Fruit fly (Drosophila melanogaster) whole organism, wandering third instar larva: ENCODE results near the gene Atx-1.

Source experiments
- Abd-B ChIP-seq: fragments of >200 bp; optimal IDR thresholded peaks from 2 replicates; lab custom pipeline; 2017; ENCODE audit warnings: missing biosample characterization, missing genetic modification characterization
- CG32264 ChIP-seq: fragments of 200-800 bp; sonication (Bioruptor generic); optimal IDR thresholded peaks from 2 replicates; lab custom pipeline; 2016; ENCODE audit warnings: missing biosample characterization, missing genetic modification characterization
- CG9705 ChIP-seq: fragments of 200-800 bp; sonication (Bioruptor generic); optimal IDR thresholded peaks from 2 replicates; lab custom pipeline; 2018; ENCODE audit warnings: missing biosample characterization, mild to moderate bottlenecking, missing genetic modification characterization
- CrebA ChIP-seq: fragments of 200-800 bp; sonication (Bioruptor generic); optimal IDR thresholded peaks from 2 replicates; lab custom pipeline; 2016; ENCODE audit warnings: missing biosample characterization, mild to moderate bottlenecking, missing genetic modification characterization, borderline replicate concordance
- Dfd ChIP-seq: fragments of >200 bp; optimal IDR thresholded peaks from 2 replicates; lab custom pipeline; 2017; ENCODE audit warnings: missing biosample characterization, missing genetic modification characterization
- Dif ChIP-seq: fragments of 200-275, 200-300 bp; sonication (Bioruptor generic); optimal IDR thresholded peaks from 2 replicates; lab custom pipeline; 2018; ENCODE audit warnings: missing biosample characterization, missing genetic modification characterization; ENCODE audit not compliant: partially characterized antibody
- HLH106 ChIP-seq: fragments of 200-800 bp; optimal IDR thresholded peaks from 3 replicates; lab custom pipeline; 2019; ENCODE audit warnings: missing biosample characterization, mild to moderate bottlenecking, missing genetic modification characterization, moderate library complexity
- Hnf4 ChIP-seq: fragments of 200-800 bp; sonication (Bioruptor generic); optimal IDR thresholded peaks from 2 replicates; lab custom pipeline; 2016; ENCODE audit warnings: missing biosample characterization, mild to moderate bottlenecking, missing genetic modification characterization
- Hr78 ChIP-seq: fragments of >200 bp; optimal IDR thresholded peaks from 2 replicates; lab custom pipeline; 2017; ENCODE audit warnings: missing biosample characterization, missing genetic modification characterization
- Hr83 ChIP-seq: fragments of 200-300 bp; sonication (Bioruptor generic); optimal IDR thresholded peaks from 2 replicates; lab custom pipeline; 2016; ENCODE audit warnings: missing biosample characterization, mild to moderate bottlenecking, missing genetic modification characterization, moderate library complexity; ENCODE audit not compliant: poor library complexity, severe bottlenecking
- Jra ChIP-seq: sonication (Bioruptor generic); optimal IDR thresholded peaks from 2 replicates; lab custom pipeline; 2016; ENCODE audit warnings: missing biosample characterization, missing genetic modification characterization
- Mio ChIP-seq: sonication (Bioruptor generic); optimal IDR thresholded peaks from 2 replicates; lab custom pipeline; 2016; ENCODE audit warnings: missing biosample characterization, missing genetic modification characterization
- Myc ChIP-seq: fragments of >200 bp; optimal IDR thresholded peaks from 2 replicates; lab custom pipeline; 2017
- OdsH ChIP-seq: fragments of 200-800 bp; sonication (Bioruptor generic); optimal IDR thresholded peaks from 2 replicates; lab custom pipeline; 2016; ENCODE audit warnings: missing biosample characterization, mild to moderate bottlenecking, missing genetic modification characterization
- Rel ChIP-seq, 2 experiments: fragments of 200-800 bp; sonication (Bioruptor generic) in 1 of 2; optimal IDR thresholded peaks; 2 replicates in 1 of 2; 3 replicates in 1 of 2; lab custom pipeline; 2016 to 2019; ENCODE audit warnings: mild to moderate bottlenecking in 2 of 2, missing biosample characterization in 2 of 2, missing genetic modification characterization in 2 of 2, moderate library complexity in 1 of 2
- Sp1 ChIP-seq: fragments of 200-800 bp; sonication (Bioruptor generic); optimal IDR thresholded peaks from 3 replicates; lab custom pipeline; 2019; ENCODE audit warnings: missing biosample characterization, mild to moderate bottlenecking, missing genetic modification characterization, moderate library complexity
- Vsx2 ChIP-seq: fragments of 200-300, 225-300 bp; sonication (Bioruptor generic); optimal IDR thresholded peaks from 2 replicates; lab custom pipeline; 2018; ENCODE audit warnings: missing biosample characterization, missing genetic modification characterization; ENCODE audit not compliant: partially characterized antibody
- br ChIP-seq: fragments of 200-800 bp; sonication (Bioruptor generic); optimal IDR thresholded peaks from 2 replicates; lab custom pipeline; 2016; ENCODE audit warnings: missing biosample characterization, missing genetic modification characterization
- dl ChIP-seq, 2 experiments: fragments of 175-275, 200-275 bp in 1 of 2; fragments of 200-275 bp in 1 of 2; sonication (Bioruptor generic); optimal IDR thresholded peaks; lab custom pipeline; 2018; ENCODE audit warnings: mild to moderate bottlenecking in 2 of 2, missing biosample characterization in 2 of 2, missing genetic modification characterization in 2 of 2, moderate library complexity in 2 of 2; ENCODE audit not compliant: partially characterized antibody in 2 of 2, insufficient read depth in 1 of 2
- dmrt93B ChIP-seq: fragments of 200-800 bp; sonication (Bioruptor generic); optimal IDR thresholded peaks from 2 replicates; lab custom pipeline; 2018; ENCODE audit warnings: missing biosample characterization, mild to moderate bottlenecking, missing genetic modification characterization
- dsf ChIP-seq: sonication (Bioruptor generic); optimal IDR thresholded peaks from 2 replicates; lab custom pipeline; 2016; ENCODE audit warnings: missing biosample characterization, missing genetic modification characterization, borderline replicate concordance
- ey ChIP-seq: fragments of 200-800 bp; sonication (Bioruptor generic); optimal IDR thresholded peaks from 2 replicates; lab custom pipeline; 2016; ENCODE audit warnings: missing biosample characterization, missing genetic modification characterization
- foxo ChIP-seq, 2 experiments: fragments of 200-800 bp; sonication (Bioruptor generic); optimal IDR thresholded peaks; 2 replicates in 1 of 2; 3 replicates in 1 of 2; lab custom pipeline; 2016 to 2017; ENCODE audit warnings: missing biosample characterization in 2 of 2, missing genetic modification characterization in 2 of 2
- fru ChIP-seq: fragments of 200-800 bp; sonication (Bioruptor generic); optimal IDR thresholded peaks from 3 replicates; lab custom pipeline; 2016; ENCODE audit warnings: missing biosample characterization, mild to moderate bottlenecking, missing genetic modification characterization
- h ChIP-seq: fragments of 200-800 bp; sonication (Bioruptor generic); optimal IDR thresholded peaks from 3 replicates; lab custom pipeline; 2016; ENCODE audit warnings: missing biosample characterization, mild to moderate bottlenecking, missing genetic modification characterization
- jim ChIP-seq: fragments of 175-275, 200-325 bp; sonication (Bioruptor generic); optimal IDR thresholded peaks from 2 replicates; lab custom pipeline; 2016; ENCODE audit warnings: missing biosample characterization, mild to moderate bottlenecking, missing genetic modification characterization
- lola ChIP-seq: fragments of >200 bp; optimal IDR thresholded peaks from 2 replicates; lab custom pipeline; 2017; ENCODE audit warnings: missing biosample characterization, missing genetic modification characterization
- pan ChIP-seq: fragments of >200 bp; optimal IDR thresholded peaks from 2 replicates; lab custom pipeline; 2017
- psq ChIP-seq: fragments of 200-800 bp; sonication (Bioruptor generic); optimal IDR thresholded peaks from 3 replicates; lab custom pipeline; 2017; ENCODE audit warnings: missing biosample characterization, mild to moderate bottlenecking, missing genetic modification characterization, moderate library complexity
- rgr ChIP-seq: fragments of 200-800 bp; sonication (Bioruptor generic); optimal IDR thresholded peaks from 3 replicates; lab custom pipeline; 2016; ENCODE audit warnings: missing biosample characterization, mild to moderate bottlenecking, missing genetic modification characterization
- sage ChIP-seq: fragments of 200-800 bp; sonication (Bioruptor generic); optimal IDR thresholded peaks from 2 replicates; lab custom pipeline; 2016; ENCODE audit warnings: missing biosample characterization, mild to moderate bottlenecking, missing genetic modification characterization
- sv ChIP-seq: fragments of 200-800 bp; sonication (Bioruptor generic); optimal IDR thresholded peaks from 3 replicates; lab custom pipeline; 2016; ENCODE audit warnings: missing biosample characterization, missing genetic modification characterization
- tai ChIP-seq: sonication (Bioruptor generic); optimal IDR thresholded peaks from 2 replicates; lab custom pipeline; 2016; ENCODE audit warnings: missing biosample characterization, missing genetic modification characterization
- usp ChIP-seq: fragments of >200 bp; optimal IDR thresholded peaks from 2 replicates; lab custom pipeline; 2017; ENCODE audit warnings: missing biosample characterization, missing genetic modification characterization
- woc ChIP-seq: sonication (Bioruptor generic); optimal IDR thresholded peaks from 2 replicates; lab custom pipeline; 2016; ENCODE audit warnings: missing biosample characterization, mild to moderate bottlenecking, missing genetic modification characterization

Atx-1 gene

DNA sequence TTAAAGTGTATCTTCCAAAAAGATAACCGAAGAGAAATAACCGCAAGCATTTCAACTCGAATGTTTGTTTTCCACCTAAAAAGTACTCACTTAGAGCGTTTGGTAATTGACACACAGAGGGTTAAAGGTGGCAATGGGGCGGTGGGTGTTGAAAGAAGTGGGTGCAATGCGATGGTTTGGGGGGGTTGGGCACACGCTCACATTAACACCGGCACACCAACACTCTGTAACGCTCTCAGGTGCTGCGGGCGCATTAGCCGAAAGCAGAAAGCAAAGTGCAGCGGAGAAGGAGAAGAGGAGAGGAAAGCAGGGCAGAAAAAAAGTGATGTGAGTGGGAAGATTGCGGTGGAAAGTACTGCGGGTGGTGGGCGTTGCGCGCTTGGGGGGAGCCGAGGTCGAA, 42.0 kb downstream of the Atx-1 start:
- TF ChIP-seq psq (GFP tag; lab: Kevin White, UChicago) (peak; percentile 29), dmrt93B (GFP tag; lab: Kevin White, UChicago) (no peak), sage (no peak)

DNA sequence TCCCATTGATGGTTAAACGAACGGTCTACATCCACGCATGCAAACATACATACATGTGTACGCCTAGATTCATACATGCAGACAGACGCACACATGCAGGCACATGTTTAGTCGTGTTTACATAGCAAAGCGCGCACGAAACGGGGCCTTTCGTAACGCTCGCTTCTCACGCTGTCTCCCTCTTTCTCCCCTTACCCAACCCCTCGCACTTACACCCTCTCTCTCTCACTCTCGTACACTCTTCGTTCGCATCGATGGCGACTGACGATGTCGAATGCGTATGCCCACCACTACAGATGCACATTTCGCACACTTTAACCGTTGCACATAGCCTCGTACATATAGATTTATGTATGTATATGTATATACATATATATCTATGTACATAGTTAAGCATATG, 43.0 kb downstream of the Atx-1 start:
- TF ChIP-seq lola (GFP tag; lab: Kevin White, UChicago) (no peak), psq (GFP tag; lab: Kevin White, UChicago) (peak; percentile 66), Rel (GFP tag; optimal IDR thresholded peaks at IDR 0.05; lab: Kevin White, UChicago) (no peak), Rel (tag; optimal IDR thresholded peaks at IDR 0.05; lab: Kevin White, UChicago) (peak; percentile 55), Vsx2 (GFP tag; lab: Kevin White, UChicago) (peak; percentile 69)
- TF ChIP-seq, all 38 proteins: peak for 3

DNA sequence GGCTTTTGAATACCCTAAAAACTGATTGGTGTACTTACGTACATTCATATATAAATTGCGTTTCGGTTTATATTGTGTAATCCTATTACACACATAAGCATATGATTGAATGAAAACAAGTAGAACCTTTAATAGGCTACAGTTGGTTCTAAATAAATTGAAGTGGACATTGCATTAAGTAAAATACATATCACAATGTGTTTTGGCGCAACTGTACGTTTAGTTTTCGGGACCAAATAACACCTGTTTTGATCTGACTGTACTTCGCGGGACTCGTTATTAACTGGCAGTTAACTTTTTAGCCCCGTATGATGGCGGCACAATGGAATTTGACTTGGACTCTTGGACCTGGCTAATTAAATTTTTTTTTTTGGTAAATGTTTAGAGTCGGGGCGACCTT, 43.8 kb downstream of the Atx-1 start:
- TF ChIP-seq sv (GFP tag; lab: Kevin White, UChicago) (no peak), tai (GFP tag; lab: Kevin White, UChicago) (no peak), woc (GFP tag; lab: Kevin White, UChicago) (peak; percentile 31), ey (no peak), Hr78 (no peak), Vsx2 (GFP tag; lab: Kevin White, UChicago) (peak; percentile 31)

DNA sequence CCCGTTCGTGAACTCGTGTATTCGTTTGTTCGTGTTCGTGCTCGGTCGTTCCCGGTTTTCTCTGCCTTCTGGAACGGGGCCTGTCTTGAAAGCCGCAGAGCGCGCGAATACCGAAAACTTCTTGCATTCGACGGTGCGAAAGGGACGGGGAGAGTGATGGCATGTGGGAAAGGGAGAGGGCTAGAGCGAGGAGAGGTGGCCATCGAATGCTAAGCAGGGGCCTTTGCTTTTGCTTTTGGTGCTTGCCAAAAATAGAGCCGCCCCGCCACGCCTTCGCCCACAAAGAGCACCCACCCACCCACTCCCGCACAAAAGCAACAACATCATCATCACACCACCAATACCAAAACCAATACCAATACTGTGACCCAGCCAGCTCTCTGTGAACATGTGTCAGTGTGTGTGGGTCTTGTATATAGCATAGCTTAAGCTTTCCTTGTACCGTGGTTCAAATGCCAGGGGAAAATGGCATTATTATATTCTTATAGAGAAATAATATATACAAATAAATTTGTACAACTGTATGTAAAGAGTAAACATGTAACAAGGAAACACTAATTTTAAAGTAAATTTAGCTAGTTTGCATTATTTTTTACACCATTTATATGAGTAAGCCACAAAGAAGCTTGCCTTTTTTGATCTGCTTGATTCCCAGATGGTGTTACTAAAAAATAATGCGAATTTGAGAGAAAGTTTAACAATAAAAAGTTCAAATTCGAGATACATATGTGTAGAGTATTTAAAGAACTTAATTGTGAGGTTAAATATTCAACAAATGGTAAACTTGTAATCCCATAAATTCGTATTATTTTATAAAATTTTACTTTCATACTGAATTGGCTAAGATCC, 44.4 kb downstream of the Atx-1 start, which contains the start of gene CG14434:
Gene CG14434 (minus strand): TSS at position 20 of the 849 bp plus-strand sequence.
- peak; percentile 37 for TF ChIP-seq tai (GFP tag; lab: Kevin White, UChicago)
- no peak for TF ChIP-seq jim
- TF ChIP-seq OdsH (GFP tag; lab: Kevin White, UChicago), result peak; percentile 57
- peak; percentile 62 for TF ChIP-seq HLH106 (tag; lab: Kevin White, UChicago)
- TF ChIP-seq Hr83, result no peak
- no peak for TF ChIP-seq dl (GFP tag; optimal IDR thresholded peaks at IDR 0.05; lab: Kevin White, UChicago; ENCODE audit: insufficient read depth in 1 of 2, partially characterized antibody in 2 of 2)
- no peak for TF ChIP-seq Mio
- TF ChIP-seq CrebA (GFP tag; lab: Kevin White, UChicago), result no peak
- peak; percentile 41 for TF ChIP-seq sv (GFP tag; lab: Kevin White, UChicago)
- no peak for TF ChIP-seq Rel (GFP tag; optimal IDR thresholded peaks at IDR 0.05; lab: Kevin White, UChicago)
- no peak for TF ChIP-seq Rel (tag; optimal IDR thresholded peaks at IDR 0.05; lab: Kevin White, UChicago)
- peak in 1 of 2 experiments; percentile 77 for TF ChIP-seq foxo (GFP tag; optimal IDR thresholded peaks at IDR 0.05; lab: Kevin White, UChicago)
- peak; percentile 40 for TF ChIP-seq h (GFP tag; lab: Kevin White, UChicago)
- TF ChIP-seq Hnf4 (GFP tag; lab: Kevin White, UChicago), result no peak
- TF ChIP-seq CG9705, result no peak
- peak; percentile 41 for TF ChIP-seq ey
- TF ChIP-seq Myc, result no peak
- no peak for TF ChIP-seq Abd-B
- peak; percentile 70 for TF ChIP-seq dmrt93B (GFP tag; lab: Kevin White, UChicago)
- TF ChIP-seq woc (GFP tag; lab: Kevin White, UChicago), result peak; percentile 62
- peak; percentile 49 for TF ChIP-seq rgr
- TF ChIP-seq Jra (GFP tag; lab: Kevin White, UChicago), result peak; percentile 4
- TF ChIP-seq Sp1, result peak; percentile 75
- TF ChIP-seq br, result peak; percentile 20
- peak; percentile 71 for TF ChIP-seq fru (GFP tag; lab: Kevin White, UChicago)
- TF ChIP-seq Dfd (GFP tag; lab: Kevin White, UChicago), result no peak
- TF ChIP-seq CG32264, result no peak
- TF ChIP-seq usp, result no peak
- TF ChIP-seq sage, result no peak
- no peak for TF ChIP-seq Dif (GFP tag; lab: Kevin White, UChicago)
- no peak for TF ChIP-seq dsf
- TF ChIP-seq pan (lab: Kevin White, UChicago), result no peak
